Worm (Caenorhabditis elegans): ENCODE measurements around the gene oac-41.

oac-41 gene

ce11 chrV:8980845-8981244 is 41.1 kb downstream of the oac-41 start, which contains the start of gene str-84:
Gene str-84, minus strand, starts transcription at chrV:8980945.
- no peak for TF ChIP-seq sea-2 (GFP tag; optimal IDR thresholded peaks at IDR 0.05)
- TF ChIP-seq elt-2 (tag; optimal IDR thresholded peaks at IDR 0.05), result no peak
- no peak for TF ChIP-seq ceh-9 (tag; optimal IDR thresholded peaks at IDR 0.05)
- no peak for TF ChIP-seq nhr-28 (tag; optimal IDR thresholded peaks at IDR 0.05)
- TF ChIP-seq unc-39 (tag; optimal IDR thresholded peaks at IDR 0.05), result no peak
- no peak for TF ChIP-seq egl-27 (tag; optimal IDR thresholded peaks at IDR 0.05)
- no peak for TF ChIP-seq hmg-11 (tag; optimal IDR thresholded peaks at IDR 0.05)
- no peak for TF ChIP-seq nhr-237 (tag; optimal IDR thresholded peaks at IDR 0.05)
- no peak for TF ChIP-seq ceh-28 (tag; optimal IDR thresholded peaks at IDR 0.05)
- no peak for TF ChIP-seq tbx-2 (tag; optimal IDR thresholded peaks at IDR 0.05)
- no peak for TF ChIP-seq pha-4 (tag; optimal IDR thresholded peaks at IDR 0.05)
- no peak for TF ChIP-seq lin-15B (tag; optimal IDR thresholded peaks at IDR 0.05)
- no peak for TF ChIP-seq ceh-16 (tag; optimal IDR thresholded peaks at IDR 0.05)
- no peak for TF ChIP-seq aly-2 (tag; optimal IDR thresholded peaks at IDR 0.05)

DNA sequence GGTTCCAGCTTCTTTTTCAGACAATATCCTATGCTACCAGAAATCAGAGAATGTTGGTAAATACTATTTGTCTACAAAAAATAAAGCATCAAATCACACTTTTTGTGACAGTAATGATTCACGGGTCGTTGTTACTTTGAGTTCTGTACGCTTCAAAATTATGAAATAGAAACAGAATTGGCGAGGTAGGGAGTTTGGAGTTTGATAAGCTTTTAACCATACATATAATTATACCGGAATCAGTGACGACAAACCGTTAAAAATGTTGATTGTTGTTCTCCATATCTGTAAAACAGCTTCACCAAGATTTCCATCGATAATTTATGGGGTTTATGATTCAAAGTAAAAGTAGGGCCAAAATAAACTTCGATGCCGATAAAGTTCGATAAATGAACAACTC is 44.1 kb downstream of the oac-41 start:
- TF ChIP-seq tbx-2 (tag; optimal IDR thresholded peaks at IDR 0.05) (no peak), elt-2 (tag; optimal IDR thresholded peaks at IDR 0.05) (peak; percentile 4), jun-1 (tag; optimal IDR thresholded peaks at IDR 0.05) (no peak), pqm-1 (tag; optimal IDR thresholded peaks at IDR 0.05) (peak; percentile 55), unc-39 (tag; optimal IDR thresholded peaks at IDR 0.05) (no peak), nhr-237 (tag; optimal IDR thresholded peaks at IDR 0.05) (no peak)

ce11 chrV:8974889-8975422 is 47.0 kb downstream of the oac-41 start, which contains the start of gene nhr-143:
Gene nhr-143, minus strand, starts transcription at chrV:8974939.
- TF ChIP-seq elt-1 (tag; optimal IDR thresholded peaks at IDR 0.05), result no peak
- no peak for TF ChIP-seq lin-39 (tag; optimal IDR thresholded peaks at IDR 0.05)
- TF ChIP-seq skn-1 (tag; optimal IDR thresholded peaks at IDR 0.05), result no peak
- no peak for TF ChIP-seq tbx-2 (tag; optimal IDR thresholded peaks at IDR 0.05)
- no peak for TF ChIP-seq eor-1 (tag; optimal IDR thresholded peaks at IDR 0.05)
- no peak for TF ChIP-seq ceh-16 (tag; optimal IDR thresholded peaks at IDR 0.05)
- TF ChIP-seq pha-4 (tag; optimal IDR thresholded peaks at IDR 0.05), result peak; percentile 20
- TF ChIP-seq ama-1 (optimal IDR thresholded peaks at IDR 0.05), result no peak
- TF ChIP-seq ztf-11 (tag; optimal IDR thresholded peaks at IDR 0.05), result no peak
- TF ChIP-seq nhr-25 (tag; optimal IDR thresholded peaks at IDR 0.05), result peak; percentile 31
- TF ChIP-seq nhr-11 (tag; optimal IDR thresholded peaks at IDR 0.05), result no peak
- peak; percentile 11 for TF ChIP-seq ceh-28 (tag; optimal IDR thresholded peaks at IDR 0.05)
- peak; percentile 55 for TF ChIP-seq elt-2 (tag; optimal IDR thresholded peaks at IDR 0.05)
- peak; percentile 56 for TF ChIP-seq pqm-1 (tag; optimal IDR thresholded peaks at IDR 0.05)
- no peak for TF ChIP-seq nhr-237 (tag; optimal IDR thresholded peaks at IDR 0.05)
- no peak for TF ChIP-seq daf-12 (tag; optimal IDR thresholded peaks at IDR 0.05)

- TF ChIP-seq ceh-16 (tag; optimal IDR thresholded peaks at IDR 0.05) (no peak), mml-1 (tag; optimal IDR thresholded peaks at IDR 0.05) (no peak), nhr-28 (tag; optimal IDR thresholded peaks at IDR 0.05) (no peak), hmg-11 (tag; optimal IDR thresholded peaks at IDR 0.05) (no peak), nhr-25 (tag; optimal IDR thresholded peaks at IDR 0.05) (no peak), ztf-11 (tag; optimal IDR thresholded peaks at IDR 0.05) (no peak), nhr-11 (tag; optimal IDR thresholded peaks at IDR 0.05) (no peak), lsy-12 (tag; optimal IDR thresholded peaks at IDR 0.05) (no peak), daf-12 (tag; optimal IDR thresholded peaks at IDR 0.05) (no peak), nhr-76 (tag; optimal IDR thresholded peaks at IDR 0.05) (no peak), nhr-12 (tag; optimal IDR thresholded peaks at IDR 0.05) (no peak), zag-1 (tag; optimal IDR thresholded peaks at IDR 0.05) (no peak), snpc-4 (tag; optimal IDR thresholded peaks at IDR 0.05) (no peak), lin-15B (tag; optimal IDR thresholded peaks at IDR 0.05) (no peak), ceh-9 (tag; optimal IDR thresholded peaks at IDR 0.05) (no peak), skn-1 (tag; optimal IDR thresholded peaks at IDR 0.05) (no peak)
These were observed 49.7 kb downstream of the oac-41 start, which contains the start of gene nhr-195 for ce11 chrV:8972271-8972670. Gene nhr-195, minus strand, starts transcription at chrV:8972371.
